Worm (Caenorhabditis elegans) whole organism, L2 larva: ENCODE data around the gene enol-1.

Source experiments
- C34F6.9 ChIP-seq: fragments of 150-350 bp; optimal IDR thresholded peaks from 2 replicates; lab custom pipeline; 2014; ENCODE audit warnings: missing biosample characterization, missing genetic modification characterization
- F13H6.1 ChIP-seq: sonication (generic microtip); optimal IDR thresholded peaks from 2 replicates; lab custom pipeline; 2016; ENCODE audit warnings: missing genetic modification characterization, missing compliant biosample characterization
- R02D3.7 ChIP-seq: fragments of 150-350 bp; optimal IDR thresholded peaks from 2 replicates; lab custom pipeline; 2014; ENCODE audit warnings: missing biosample characterization, missing genetic modification characterization
- Y55F3AM.14 ChIP-seq: fragments of 200-800 bp; sonication (Bioruptor generic); optimal IDR thresholded peaks from 2 replicates; lab custom pipeline; 2018; ENCODE audit warnings: mild to moderate bottlenecking, missing genetic modification characterization, missing compliant biosample characterization
- ZK546.5 ChIP-seq: sonication (generic microtip); optimal IDR thresholded peaks from 2 replicates; lab custom pipeline; 2017; ENCODE audit warnings: missing biosample characterization, missing genetic modification characterization
- aly-2 ChIP-seq: fragments of 150-350 bp; optimal IDR thresholded peaks from 2 replicates; lab custom pipeline; 2014; ENCODE audit warnings: missing biosample characterization, missing genetic modification characterization
- ama-1 ChIP-seq: fragments of 150-350 bp; optimal IDR thresholded peaks from 2 replicates; lab custom pipeline; 2018; ENCODE audit warnings: inconsistent platforms
- blmp-1 ChIP-seq: sonication (generic microtip); optimal IDR thresholded peaks from 2 replicates; lab custom pipeline; 2017; ENCODE audit warnings: missing genetic modification characterization, mild to moderate bottlenecking, missing compliant biosample characterization, antibody characterized with exemption, moderate library complexity; ENCODE audit not compliant: insufficient read depth
- ceh-16 ChIP-seq: fragments of 150-350 bp; optimal IDR thresholded peaks from 2 replicates; lab custom pipeline; 2014; ENCODE audit warnings: missing biosample characterization, missing genetic modification characterization
- ceh-82 ChIP-seq: fragments of 150-350 bp; optimal IDR thresholded peaks from 2 replicates; lab custom pipeline; 2014; ENCODE audit warnings: missing biosample characterization, missing genetic modification characterization
- crh-2 ChIP-seq: sonication (generic microtip); optimal IDR thresholded peaks from 2 replicates; lab custom pipeline; 2017; ENCODE audit warnings: missing biosample characterization, missing genetic modification characterization
- egl-27 ChIP-seq: sonication (generic microtip); optimal IDR thresholded peaks from 3 replicates; lab custom pipeline; 2017; ENCODE audit warnings: missing biosample characterization, missing genetic modification reagents, missing genetic modification characterization
- elt-1 ChIP-seq: fragments of 150-350 bp; optimal IDR thresholded peaks from 2 replicates; lab custom pipeline; 2014; ENCODE audit warnings: missing biosample characterization, missing genetic modification characterization
- elt-3 ChIP-seq: sonication (generic microtip); optimal IDR thresholded peaks from 2 replicates; lab custom pipeline; 2017; ENCODE audit warnings: missing biosample characterization, missing genetic modification characterization
- fos-1 ChIP-seq: fragments of 150-350 bp; optimal IDR thresholded peaks from 2 replicates; lab custom pipeline; 2014; ENCODE audit warnings: missing biosample characterization, missing genetic modification characterization
- gmeb-1 ChIP-seq: fragments of 150-350 bp; optimal IDR thresholded peaks from 2 replicates; lab custom pipeline; 2014; ENCODE audit warnings: missing biosample characterization, missing genetic modification characterization
- lin-11 ChIP-seq: fragments of 150-350 bp; sonication (generic microtip); optimal IDR thresholded peaks from 2 replicates; lab custom pipeline; 2014; ENCODE audit warnings: missing biosample characterization, missing genetic modification characterization, inconsistent platforms, mixed read lengths
- lin-13 ChIP-seq: fragments of 150-350 bp; optimal IDR thresholded peaks from 2 replicates; lab custom pipeline; 2014; ENCODE audit warnings: missing biosample characterization, missing genetic modification reagents, missing genetic modification characterization
- lin-39 ChIP-seq: fragments of 150-350 bp; optimal IDR thresholded peaks from 2 replicates; lab custom pipeline; 2014; ENCODE audit warnings: missing biosample characterization, missing genetic modification reagents, missing genetic modification characterization
- mab-5 ChIP-seq: fragments of 150-350 bp; optimal IDR thresholded peaks from 2 replicates; lab custom pipeline; 2014; ENCODE audit warnings: missing biosample characterization, missing genetic modification characterization
- mbf-1 ChIP-seq: sonication (generic microtip); optimal IDR thresholded peaks from 2 replicates; lab custom pipeline; 2017; ENCODE audit warnings: missing biosample characterization, missing genetic modification characterization
- mdl-1 ChIP-seq, 2 experiments: fragments of 150-350 bp in 1 of 2; sonication (generic microtip) in 1 of 2; optimal IDR thresholded peaks; 2 replicates each; lab custom pipeline; 2017; ENCODE audit warnings: missing biosample characterization in 2 of 2, missing genetic modification characterization in 2 of 2
- nhr-10 ChIP-seq: sonication (generic microtip); optimal IDR thresholded peaks from 2 replicates; lab custom pipeline; 2017; ENCODE audit warnings: missing biosample characterization, missing genetic modification characterization
- nhr-11 ChIP-seq: fragments of 150-350 bp; optimal IDR thresholded peaks from 2 replicates; lab custom pipeline; 2014; ENCODE audit warnings: missing biosample characterization, missing genetic modification characterization
- nhr-12 ChIP-seq: fragments of 150-350 bp; optimal IDR thresholded peaks from 2 replicates; lab custom pipeline; 2014; ENCODE audit warnings: missing biosample characterization, missing genetic modification characterization
- nhr-129 ChIP-seq: fragments of 150-350 bp; optimal IDR thresholded peaks from 2 replicates; lab custom pipeline; 2014; ENCODE audit warnings: missing biosample characterization, missing genetic modification characterization
- nhr-21 ChIP-seq: fragments of 150-350 bp; optimal IDR thresholded peaks from 2 replicates; lab custom pipeline; 2014; ENCODE audit warnings: missing biosample characterization, missing genetic modification characterization
- nhr-23 ChIP-seq: fragments of 150-350 bp; optimal IDR thresholded peaks from 2 replicates; lab custom pipeline; 2014; ENCODE audit warnings: missing biosample characterization, missing genetic modification reagents, missing genetic modification characterization
- nhr-237 ChIP-seq: fragments of 150-350 bp; optimal IDR thresholded peaks from 2 replicates; lab custom pipeline; 2014; ENCODE audit warnings: missing biosample characterization, missing genetic modification characterization
- nhr-25 ChIP-seq: fragments of 150-350 bp; sonication (generic microtip); optimal IDR thresholded peaks from 3 replicates; lab custom pipeline; 2014; ENCODE audit warnings: missing biosample characterization, missing genetic modification characterization
- nhr-6 ChIP-seq: fragments of 150-350 bp; optimal IDR thresholded peaks from 2 replicates; lab custom pipeline; 2014; ENCODE audit warnings: missing biosample characterization, missing genetic modification characterization
- nhr-77 ChIP-seq: fragments of 150-350 bp; optimal IDR thresholded peaks from 2 replicates; lab custom pipeline; 2014; ENCODE audit warnings: missing biosample characterization, missing genetic modification characterization
- peb-1 ChIP-seq: fragments of 150-350 bp; optimal IDR thresholded peaks from 2 replicates; lab custom pipeline; 2014; ENCODE audit warnings: missing biosample characterization, missing genetic modification characterization
- sem-4 ChIP-seq: fragments of 150-350 bp; optimal IDR thresholded peaks from 2 replicates; lab custom pipeline; 2014; ENCODE audit warnings: missing biosample characterization, missing genetic modification reagents, missing genetic modification characterization
- skn-1 ChIP-seq: sonication (generic microtip); optimal IDR thresholded peaks from 2 replicates; lab custom pipeline; 2017; ENCODE audit warnings: missing biosample characterization, missing genetic modification characterization
- sma-3 ChIP-seq: sonication (generic microtip); optimal IDR thresholded peaks from 2 replicates; lab custom pipeline; 2016; ENCODE audit warnings: missing genetic modification reagents, missing genetic modification characterization, missing compliant biosample characterization
- sma-9 ChIP-seq, 2 experiments: fragments of 150-350 bp in 1 of 2; sonication (generic microtip) in 1 of 2; optimal IDR thresholded peaks; 2 replicates each; lab custom pipeline; 2014 to 2016; ENCODE audit warnings: missing genetic modification characterization in 2 of 2, mild to moderate bottlenecking in 1 of 2, missing biosample characterization in 1 of 2, missing compliant biosample characterization in 1 of 2, missing genetic modification reagents in 1 of 2, moderate library complexity in 1 of 2
- snpc-4 ChIP-seq: fragments of 150-350 bp; optimal IDR thresholded peaks from 2 replicates; lab custom pipeline; 2014; ENCODE audit warnings: missing biosample characterization, missing genetic modification characterization
- unc-55 ChIP-seq: fragments of 150-350 bp; sonication (generic microtip); optimal IDR thresholded peaks from 3 replicates; lab custom pipeline; 2014; ENCODE audit warnings: missing biosample characterization, missing genetic modification reagents, missing genetic modification characterization
- unc-62 ChIP-seq: fragments of 150-350 bp; optimal IDR thresholded peaks from 2 replicates; lab custom pipeline; 2014; ENCODE audit warnings: missing biosample characterization, missing genetic modification reagents, missing genetic modification characterization
- zag-1 ChIP-seq: fragments of 150-350 bp; optimal IDR thresholded peaks from 2 replicates; lab custom pipeline; 2014; ENCODE audit warnings: missing biosample characterization, missing genetic modification characterization
- ztf-1 ChIP-seq: fragments of 200-800 bp; sonication (Bioruptor generic); conservative IDR thresholded peaks from 2 replicates; pipeline ENCODE4 v1.3.6; 2022; ENCODE audit warnings: missing genetic modification characterization, missing compliant biosample characterization
- ztf-11 ChIP-seq: sonication (generic microtip); optimal IDR thresholded peaks from 2 replicates; lab custom pipeline; 2017; ENCODE audit warnings: missing biosample characterization, missing genetic modification characterization
- ztf-4 ChIP-seq: fragments of 150-350 bp; optimal IDR thresholded peaks from 2 replicates; lab custom pipeline; 2014; ENCODE audit warnings: missing biosample characterization, missing genetic modification characterization

The enol-1 gene

ce11 chrII:8922140-8922539 lies 8.7 kb upstream of the enol-1 start, which contains the start of gene B0457.6:
TSS of gene B0457.6 (plus strand) at chrII:8922423.
- TF ChIP-seq fos-1 (tag; lab: Kevin White, UChicago) = peak; percentile 61
- TF ChIP-seq aly-2 (tag; lab: Kevin White, UChicago) = no peak
- TF ChIP-seq unc-55 (GFP tag; lab: Kevin White, UChicago) = peak; percentile 24

- peak; percentile 4 for TF ChIP-seq fos-1 (tag; lab: Kevin White, UChicago)
- TF ChIP-seq nhr-12 (tag; lab: Kevin White, UChicago) = no peak
- no peak for TF ChIP-seq mab-5 (tag; lab: Kevin White, UChicago)
Measured at ce11 chrII:8923187-8923586, 7.6 kb upstream of the enol-1 start.

- TF ChIP-seq mdl-1 (tag; optimal IDR thresholded peaks at IDR 0.05; lab: Kevin White, UChicago) (no peak), nhr-6 (tag; lab: Kevin White, UChicago) (no peak), nhr-129 (tag; lab: Kevin White, UChicago) (no peak), lin-13 (GFP tag; lab: Kevin White, UChicago) (no peak), C34F6.9 (tag; lab: Kevin White, UChicago) (no peak), F13H6.1 (tag; lab: Kevin White, UChicago) (no peak), elt-1 (no peak), unc-62 (GFP tag; lab: Kevin White, UChicago) (no peak), sma-3 (GFP tag; lab: Kevin White, UChicago) (no peak), ztf-4 (tag; lab: Kevin White, UChicago) (no peak), blmp-1 (tag; lab: Kevin White, UChicago) (no peak), skn-1 (no peak), ztf-11 (no peak)
- TF ChIP-seq, all 48 proteins: peak for 0
Measured at ce11 chrII:8926451-8926850, 4.3 kb upstream of the enol-1 start, which contains the start of gene B0457.2. TSS of gene B0457.2 (minus strand) at chrII:8926551.

ce11 chrII:8927253-8927791 lies 3.5 kb upstream of the enol-1 start, which contains the start of gene cct-2:
TSS of gene cct-2 (plus strand) at chrII:8927741.
- no peak for TF ChIP-seq mdl-1 (tag; optimal IDR thresholded peaks at IDR 0.05; lab: Kevin White, UChicago)
- no peak for TF ChIP-seq nhr-23 (tag; lab: Kevin White, UChicago)
- TF ChIP-seq mbf-1 = no peak
- TF ChIP-seq ama-1 = no peak
- no peak for TF ChIP-seq R02D3.7 (tag; lab: Kevin White, UChicago)
- TF ChIP-seq aly-2 (tag; lab: Kevin White, UChicago) = no peak
- no peak for TF ChIP-seq unc-62 (GFP tag; lab: Kevin White, UChicago)
- peak; percentile 17 for TF ChIP-seq crh-2 (tag; lab: Kevin White, UChicago)
- no peak for TF ChIP-seq sma-9 (GFP tag; optimal IDR thresholded peaks at IDR 0.05; lab: Kevin White, UChicago)
- TF ChIP-seq sma-9 (tag; optimal IDR thresholded peaks at IDR 0.05; lab: Kevin White, UChicago) = no peak
- no peak for TF ChIP-seq lin-39 (tag; lab: Kevin White, UChicago)
- TF ChIP-seq skn-1 = no peak
- no peak for TF ChIP-seq elt-3 (tag; lab: Kevin White, UChicago)
- TF ChIP-seq F13H6.1 (tag; lab: Kevin White, UChicago) = no peak
- no peak for TF ChIP-seq nhr-12 (tag; lab: Kevin White, UChicago)
- no peak for TF ChIP-seq nhr-11 (tag; lab: Kevin White, UChicago)
- peak; percentile 5 for TF ChIP-seq gmeb-1 (tag; lab: Kevin White, UChicago)
- peak; percentile 30 for TF ChIP-seq sma-3 (GFP tag; lab: Kevin White, UChicago)
- no peak for TF ChIP-seq mab-5 (tag; lab: Kevin White, UChicago)
- no peak for TF ChIP-seq nhr-21 (tag; lab: Kevin White, UChicago)
- no peak for TF ChIP-seq nhr-25 (tag; lab: Kevin White, UChicago)
- TF ChIP-seq nhr-129 (tag; lab: Kevin White, UChicago) = no peak
- TF ChIP-seq ZK546.5 (tag; lab: Kevin White, UChicago) = no peak
- no peak for TF ChIP-seq peb-1 (tag; lab: Kevin White, UChicago)
- peak; percentile 64 for TF ChIP-seq unc-55 (GFP tag; lab: Kevin White, UChicago)
- TF ChIP-seq nhr-237 (tag; lab: Kevin White, UChicago) = no peak
- TF ChIP-seq lin-13 (GFP tag; lab: Kevin White, UChicago) = peak; percentile 38
- no peak for TF ChIP-seq ceh-16
- no peak for TF ChIP-seq Y55F3AM.14 (GFP tag; lab: Kevin White, UChicago)
- no peak for TF ChIP-seq elt-1
- no peak for TF ChIP-seq nhr-6 (tag; lab: Kevin White, UChicago)
- no peak for TF ChIP-seq zag-1 (tag; lab: Kevin White, UChicago)
- peak; percentile 73 for TF ChIP-seq C34F6.9 (tag; lab: Kevin White, UChicago)
- TF ChIP-seq snpc-4 (tag; lab: Kevin White, UChicago) = no peak
- TF ChIP-seq fos-1 (tag; lab: Kevin White, UChicago) = peak; percentile 38
- TF ChIP-seq nhr-10 (tag; lab: Kevin White, UChicago) = no peak
- TF ChIP-seq ceh-82 (tag; lab: Kevin White, UChicago) = no peak
- TF ChIP-seq ztf-4 (tag; lab: Kevin White, UChicago) = peak; percentile 15
- no peak for TF ChIP-seq lin-11 (tag; lab: Kevin White, UChicago)
- TF ChIP-seq nhr-77 (tag; lab: Kevin White, UChicago) = no peak
- TF ChIP-seq blmp-1 (tag; lab: Kevin White, UChicago) = no peak
- no peak for TF ChIP-seq egl-27
- no peak for TF ChIP-seq sem-4 (tag; lab: Kevin White, UChicago)
- TF ChIP-seq ztf-1 (GFP tag; lab: Robert Waterston, UW) = no peak
- no peak for TF ChIP-seq ztf-11
